Fruit fly (Drosophila melanogaster): Measurements from ENCODE around the gene CG32856.

CG32856 gene

dm6 chr3R:16009030-16009429, 43.9 kb upstream of the CG32856 start, which contains the start of gene GATAe:
Gene GATAe (plus strand): TSS chr3R:16009105.
- peak; percentile 13 for TF ChIP-seq br (GFP tag; optimal IDR thresholded peaks at IDR 0.05)
- peak; percentile 19 for TF ChIP-seq fru (GFP tag; optimal IDR thresholded peaks at IDR 0.05)
- TF ChIP-seq Mio (GFP tag; optimal IDR thresholded peaks at IDR 0.05) = no peak
- TF ChIP-seq rgr (GFP tag; optimal IDR thresholded peaks at IDR 0.05) = peak; percentile 14
- TF ChIP-seq h (GFP tag; optimal IDR thresholded peaks at IDR 0.05) = peak; percentile 40
- no peak for TF ChIP-seq dl (GFP tag; optimal IDR thresholded peaks at IDR 0.05; ENCODE audit: insufficient read depth in 1 of 2, partially characterized antibody in 2 of 2)
- TF ChIP-seq Hnf4 (GFP tag; optimal IDR thresholded peaks at IDR 0.05) = peak; percentile 34
- TF ChIP-seq Jra (GFP tag; optimal IDR thresholded peaks at IDR 0.05) = peak; percentile 21
- TF ChIP-seq Rel (GFP tag; optimal IDR thresholded peaks at IDR 0.05) = no peak
- TF ChIP-seq Rel (tag; optimal IDR thresholded peaks at IDR 0.05) = peak; percentile 47

dm6 chr3R:16008300-16008699, 43.1 kb upstream of the CG32856 start:
- TF ChIP-seq dl (GFP tag; optimal IDR thresholded peaks at IDR 0.05; ENCODE audit: insufficient read depth in 1 of 2, partially characterized antibody in 2 of 2) (no peak), Rel (GFP tag; optimal IDR thresholded peaks at IDR 0.05) (no peak), Rel (tag; optimal IDR thresholded peaks at IDR 0.05) (peak; percentile 56)

dm6 chr3R:16006806-16007556, 41.8 kb upstream of the CG32856 start:
- TF ChIP-seq br (GFP tag; optimal IDR thresholded peaks at IDR 0.05) (no peak), woc (GFP tag; optimal IDR thresholded peaks at IDR 0.05) (no peak), Rel (GFP tag; optimal IDR thresholded peaks at IDR 0.05) (no peak), Rel (tag; optimal IDR thresholded peaks at IDR 0.05) (peak; percentile 37), usp (GFP tag; optimal IDR thresholded peaks at IDR 0.05) (no peak), rgr (GFP tag; optimal IDR thresholded peaks at IDR 0.05) (peak; percentile 18)

dm6 chr3R:16005943-16006342, 40.8 kb upstream of the CG32856 start:
- TF ChIP-seq dmrt93B (GFP tag; optimal IDR thresholded peaks at IDR 0.05) (no peak), Jra (GFP tag; optimal IDR thresholded peaks at IDR 0.05) (no peak), Dfd (GFP tag; optimal IDR thresholded peaks at IDR 0.05) (no peak), ey (GFP tag; optimal IDR thresholded peaks at IDR 0.05) (no peak), Dif (GFP tag; optimal IDR thresholded peaks at IDR 0.05; ENCODE audit: partially characterized antibody) (no peak)

dm6 chr3R:16004691-16005474, 39.7 kb upstream of the CG32856 start:
- TF ChIP-seq h (GFP tag; optimal IDR thresholded peaks at IDR 0.05) (peak; percentile 85), rgr (GFP tag; optimal IDR thresholded peaks at IDR 0.05) (peak; percentile 13), dsf (GFP tag; optimal IDR thresholded peaks at IDR 0.05; ENCODE audit: borderline replicate concordance) (no peak), foxo (GFP tag; optimal IDR thresholded peaks at IDR 0.05) (peak in 1 of 2 experiments; percentile 1), fru (GFP tag; optimal IDR thresholded peaks at IDR 0.05) (peak; percentile 54), Rel (GFP tag; optimal IDR thresholded peaks at IDR 0.05) (no peak), Rel (tag; optimal IDR thresholded peaks at IDR 0.05) (peak; percentile 97), lola (GFP tag; optimal IDR thresholded peaks at IDR 0.05) (no peak), HLH106 (tag; optimal IDR thresholded peaks at IDR 0.05) (peak; percentile 6), dmrt93B (GFP tag; optimal IDR thresholded peaks at IDR 0.05) (no peak), br (GFP tag; optimal IDR thresholded peaks at IDR 0.05) (peak; percentile 23), brk (GFP tag; optimal IDR thresholded peaks at IDR 0.05) (peak; percentile 35)

- TF ChIP-seq Hnf4 (GFP tag; optimal IDR thresholded peaks at IDR 0.05) (peak; percentile 29), foxo (GFP tag; optimal IDR thresholded peaks at IDR 0.05) (peak in 1 of 2 experiments; percentile 12), dl (GFP tag; optimal IDR thresholded peaks at IDR 0.05; ENCODE audit: insufficient read depth in 1 of 2, partially characterized antibody in 2 of 2) (no peak), tai (GFP tag; optimal IDR thresholded peaks at IDR 0.05) (no peak), h (GFP tag; optimal IDR thresholded peaks at IDR 0.05) (peak; percentile 36), N (GFP tag; optimal IDR thresholded peaks at IDR 0.05) (peak; percentile 52), Mio (GFP tag; optimal IDR thresholded peaks at IDR 0.05) (no peak), woc (GFP tag; optimal IDR thresholded peaks at IDR 0.05) (no peak), rgr (GFP tag; optimal IDR thresholded peaks at IDR 0.05) (peak; percentile 15), Jra (GFP tag; optimal IDR thresholded peaks at IDR 0.05) (no peak), lola (GFP tag; optimal IDR thresholded peaks at IDR 0.05) (no peak), brk (GFP tag; optimal IDR thresholded peaks at IDR 0.05) (no peak), Myc (optimal IDR thresholded peaks at IDR 0.05) (peak; percentile 73), CrebA (GFP tag; optimal IDR thresholded peaks at IDR 0.05; ENCODE audit: borderline replicate concordance) (no peak), Vsx2 (GFP tag; optimal IDR thresholded peaks at IDR 0.05; ENCODE audit: partially characterized antibody) (no peak), Dif (GFP tag; optimal IDR thresholded peaks at IDR 0.05; ENCODE audit: partially characterized antibody) (no peak), Rel (GFP tag; optimal IDR thresholded peaks at IDR 0.05) (no peak), Rel (tag; optimal IDR thresholded peaks at IDR 0.05) (peak; percentile 37), GATAd (GFP tag; optimal IDR thresholded peaks at IDR 0.05) (no peak)
Measured at dm6 chr3R:16004015-16004414, 38.9 kb upstream of the CG32856 start.

Data from whole organism, wandering third instar larva.